Fruit fly (Drosophila melanogaster): ENCODE measurements around the gene CG31091.

Gene CG31091

dm6 chr3R:25893272-25893671, 6.4 kb upstream of the CG31091 start, which contains the start of gene CG5913 (continued):
- TF ChIP-seq pzg (GFP tag; optimal IDR thresholded peaks at IDR 0.05) (peak; percentile 84), CoRest (tag; optimal IDR thresholded peaks at IDR 0.05) (no peak), CG15514 (GFP tag; optimal IDR thresholded peaks at IDR 0.05) (peak; percentile 44), CG4854 (GFP tag; optimal IDR thresholded peaks at IDR 0.05) (no peak), Elba2 (GFP tag; optimal IDR thresholded peaks at IDR 0.05) (peak; percentile 21), zen (tag; optimal IDR thresholded peaks at IDR 0.05) (no peak), gfzf (GFP tag; optimal IDR thresholded peaks at IDR 0.05) (peak; percentile 85), Nf-YC (tag; optimal IDR thresholded peaks at IDR 0.05) (no peak), insv (GFP tag; optimal IDR thresholded peaks at IDR 0.05) (no peak), shn (GFP tag; optimal IDR thresholded peaks at IDR 0.05) (no peak), CG18011 (GFP tag; optimal IDR thresholded peaks at IDR 0.05) (no peak), CG7928 (GFP tag; optimal IDR thresholded peaks at IDR 0.05) (no peak), fd96Cb (tag; optimal IDR thresholded peaks at IDR 0.05) (no peak), gsb-n (tag; optimal IDR thresholded peaks at IDR 0.05) (no peak), Gug (GFP tag; IDR thresholded peaks at IDR 0.05) (no peak), z (GFP tag; IDR thresholded peaks at IDR 0.05) (no peak), gcm2 (GFP tag; optimal IDR thresholded peaks at IDR 0.05) (no peak), schlank (tag; optimal IDR thresholded peaks at IDR 0.05) (no peak), chinmo (GFP tag; IDR thresholded peaks at IDR 0.05; ENCODE audit: partially characterized antibody) (no peak), CG8359 (GFP tag; optimal IDR thresholded peaks at IDR 0.05; ENCODE audit: borderline replicate concordance) (no peak), h (optimal IDR thresholded peaks at IDR 0.05) (no peak), CG32767 (GFP tag; IDR thresholded peaks at IDR 0.05) (no peak), hth (optimal IDR thresholded peaks at IDR 0.05) (no peak), gsb (GFP tag; IDR thresholded peaks at IDR 0.05) (no peak), CG10147 (GFP tag; optimal IDR thresholded peaks at IDR 0.05) (no peak), Dref (GFP tag; IDR thresholded peaks at IDR 0.05) (0 out of 2 replicates have a peak, but pooled peaks have one; percentile 32), prd (optimal IDR thresholded peaks at IDR 0.05) (no peak), prd (GFP tag; IDR thresholded peaks at IDR 0.05) (no peak), p53 (GFP tag; optimal IDR thresholded peaks at IDR 0.05) (no peak), bsh (GFP tag; optimal IDR thresholded peaks at IDR 0.05) (no peak), CG12219 (GFP tag; optimal IDR thresholded peaks at IDR 0.05) (no peak), CG8388 (GFP tag; optimal IDR thresholded peaks at IDR 0.05) (no peak), E2f2 (GFP tag; IDR thresholded peaks at IDR 0.05) (peak; percentile 70), CrebB (tag; optimal IDR thresholded peaks at IDR 0.05) (no peak), danr (GFP tag; IDR thresholded peaks at IDR 0.05) (no peak)

- TF ChIP-seq zfh2 (GFP tag; optimal IDR thresholded peaks at IDR 0.05) = no peak
- TF ChIP-seq gro (GFP tag; optimal IDR thresholded peaks at IDR 0.05) = no peak
- TF ChIP-seq CG11398 (GFP tag; optimal IDR thresholded peaks at IDR 0.05) = no peak
- no peak for TF ChIP-seq CG5953 (GFP tag; IDR thresholded peaks at IDR 0.05)
- no peak for TF ChIP-seq croc (GFP tag; conservative IDR thresholded peaks at IDR 0.05)
- TF ChIP-seq bbx (GFP tag; IDR thresholded peaks at IDR 0.05; ENCODE audit: partially characterized antibody) = no peak
Observed at dm6 chr3R:25895522-25895921, 4.2 kb upstream of the CG31091 start, which contains the start of gene Sodq. Gene Sodq (plus strand): TSS chr3R:25895822.

dm6 chr3R:25897176-25897575, 2.5 kb upstream of the CG31091 start, which contains the start of gene Mco3:
Gene Mco3 (plus strand): TSS chr3R:25897476.
- TF ChIP-seq toy (GFP tag; IDR thresholded peaks at IDR 0.05) = no peak
- no peak for TF ChIP-seq chm (GFP tag; IDR thresholded peaks at IDR 0.05)
- TF ChIP-seq Hsf (GFP tag; optimal IDR thresholded peaks at IDR 0.05) = no peak
- no peak for TF ChIP-seq CrebB (tag; optimal IDR thresholded peaks at IDR 0.05)
- no peak for TF ChIP-seq Doc3 (GFP tag; IDR thresholded peaks at IDR 0.05; ENCODE audit: partially characterized antibody)
- no peak for TF ChIP-seq otp (GFP tag; IDR thresholded peaks at IDR 0.05)
- TF ChIP-seq CG11456 (GFP tag; IDR thresholded peaks at IDR 0.05) = no peak
- TF ChIP-seq C15 (GFP tag; IDR thresholded peaks at IDR 0.05) = no peak
- no peak for TF ChIP-seq ranshi (GFP tag; IDR thresholded peaks at IDR 0.05)
- TF ChIP-seq ase (GFP tag; IDR thresholded peaks at IDR 0.05) = no peak
- no peak for TF ChIP-seq zfh2 (GFP tag; optimal IDR thresholded peaks at IDR 0.05)
- TF ChIP-seq H2.0 (GFP tag; IDR thresholded peaks at IDR 0.05) = no peak
- no peak for TF ChIP-seq vfl (GFP tag; optimal IDR thresholded peaks at IDR 0.05)
- TF ChIP-seq CG18011 (GFP tag; optimal IDR thresholded peaks at IDR 0.05) = no peak
- no peak for TF ChIP-seq Hmx (GFP tag; optimal IDR thresholded peaks at IDR 0.05)
